Worm (Caenorhabditis elegans) whole organism, early embryonic: ENCODE measurements around the gene T02B11.9.

ENCODE experiments used
- B0310.2 ChIP-seq: sonication (generic microtip); optimal IDR thresholded peaks from 2 replicates; lab custom pipeline; 2016; ENCODE audit warnings: mild to moderate bottlenecking, missing genetic modification characterization, missing compliant biosample characterization
- F13C5.2 ChIP-seq: sonication (generic microtip); optimal IDR thresholded peaks from 2 replicates; lab custom pipeline; 2017; ENCODE audit warnings: mild to moderate bottlenecking, missing genetic modification characterization, inconsistent platforms, missing compliant biosample characterization
- aly-1 ChIP-seq: sonication (generic microtip); optimal IDR thresholded peaks from 2 replicates; lab custom pipeline; 2016; ENCODE audit warnings: missing genetic modification characterization, missing compliant biosample characterization
- ama-1 ChIP-seq: fragments of 150-350 bp; optimal IDR thresholded peaks from 2 replicates; lab custom pipeline; 2014
- ceh-13 ChIP-seq: fragments of 200-800 bp; sonication (Bioruptor generic); optimal IDR thresholded peaks from 2 replicates; lab custom pipeline; 2018; ENCODE audit warnings: mild to moderate bottlenecking, missing genetic modification characterization, missing compliant biosample characterization
- ceh-36 ChIP-seq: sonication (generic microtip); optimal IDR thresholded peaks from 2 replicates; lab custom pipeline; 2016; ENCODE audit warnings: missing genetic modification characterization, inconsistent platforms, missing compliant biosample characterization
- ets-7 ChIP-seq: sonication (generic microtip); optimal IDR thresholded peaks from 2 replicates; lab custom pipeline; 2016; ENCODE audit warnings: missing genotype, missing genetic modification characterization, missing compliant biosample characterization
- flt-1 ChIP-seq: fragments of 200-800 bp; sonication (Bioruptor generic); IDR thresholded peaks from 2 replicates; pipeline ENCODE4 v1.3.6; 2022; ENCODE audit warnings: missing genetic modification characterization, missing compliant biosample characterization
- hmbx-1 ChIP-seq: sonication (generic microtip); optimal IDR thresholded peaks from 2 replicates; lab custom pipeline; 2016; ENCODE audit warnings: mild to moderate bottlenecking, missing genetic modification characterization, missing compliant biosample characterization
- hmg-4 ChIP-seq: fragments of 200-800 bp; sonication (Bioruptor generic); optimal IDR thresholded peaks from 2 replicates; lab custom pipeline; 2018; ENCODE audit warnings: mild to moderate bottlenecking, missing genetic modification characterization, missing compliant biosample characterization
- hnd-1 ChIP-seq: sonication (generic microtip); optimal IDR thresholded peaks from 2 replicates; lab custom pipeline; 2016; ENCODE audit warnings: missing genetic modification characterization, missing compliant biosample characterization
- pes-1 ChIP-seq: fragments of 200-800 bp; sonication (Bioruptor generic); IDR thresholded peaks from 2 replicates; pipeline ENCODE4 v1.3.6; 2022; ENCODE audit warnings: missing genetic modification reagents, missing genetic modification characterization, missing compliant biosample characterization
- scrt-1 ChIP-seq: fragments of 200-800 bp; sonication (Bioruptor generic); IDR thresholded peaks from 2 replicates; pipeline ENCODE4 v1.3.6; 2022; ENCODE audit warnings: missing genetic modification characterization, missing compliant biosample characterization
- sea-1 ChIP-seq: fragments of 200-800 bp; sonication (Bioruptor generic); conservative IDR thresholded peaks from 2 replicates; pipeline ENCODE4 v1.3.6; 2022; ENCODE audit warnings: missing genetic modification characterization, missing compliant biosample characterization
- tbx-11 ChIP-seq: fragments of 200-800 bp; sonication (Bioruptor generic); IDR thresholded peaks from 2 replicates; pipeline ENCODE4 v1.3.6; 2022; ENCODE audit warnings: missing genetic modification characterization, missing compliant biosample characterization
- tbx-37 ChIP-seq: fragments of 200-800 bp; sonication (Bioruptor generic); conservative IDR thresholded peaks from 2 replicates; pipeline ENCODE4 v1.3.6; 2022; ENCODE audit warnings: missing genetic modification reagents, missing genetic modification characterization, missing compliant biosample characterization
- tra-4 ChIP-seq: sonication (generic microtip); optimal IDR thresholded peaks from 2 replicates; lab custom pipeline; 2017; ENCODE audit warnings: missing genetic modification characterization, missing compliant biosample characterization

Gene T02B11.9

ce11 chrV:852184-852583 is 23.9 kb upstream of the T02B11.9 start, which contains the start of gene K09C6.3:
Gene K09C6.3, plus strand, starts transcription at chrV:852484.
- TF ChIP-seq tra-4 (tag; lab: Kevin White, UChicago), result no peak
- TF ChIP-seq ceh-13 (GFP tag; lab: Kevin White, UChicago), result no peak
- TF ChIP-seq F13C5.2, result no peak
- no peak for TF ChIP-seq sea-1 (GFP tag; lab: Robert Waterston, UW)
- no peak for TF ChIP-seq hmbx-1
- TF ChIP-seq hmg-4, result no peak
- no peak for TF ChIP-seq ets-7 (tag; lab: Kevin White, UChicago)

- TF ChIP-seq pes-1 (GFP tag; lab: Robert Waterston, UW) (no peak), F13C5.2 (no peak), scrt-1 (no peak), ceh-13 (GFP tag; lab: Kevin White, UChicago) (no peak), hnd-1 (tag; lab: Kevin White, UChicago) (no peak), ama-1 (lab: Kevin White, UChicago) (no peak), aly-1 (no peak), ceh-36 (tag; lab: Kevin White, UChicago) (no peak)
Measured at ce11 chrV:854966-855365, 21.1 kb upstream of the T02B11.9 start, which contains the start of gene K09C6.9. Gene K09C6.9, minus strand, starts transcription at chrV:855066.

- no peak for TF ChIP-seq ceh-13 (GFP tag; lab: Kevin White, UChicago)
- TF ChIP-seq hmbx-1, result no peak
- no peak for TF ChIP-seq F13C5.2
- no peak for TF ChIP-seq flt-1 (GFP tag; lab: Robert Waterston, UW)
- no peak for TF ChIP-seq ceh-36 (tag; lab: Kevin White, UChicago)
- TF ChIP-seq aly-1, result no peak
- TF ChIP-seq ets-7 (tag; lab: Kevin White, UChicago), result no peak
- no peak for TF ChIP-seq hmg-4
- TF ChIP-seq B0310.2 (tag; lab: Kevin White, UChicago), result no peak
- no peak for TF ChIP-seq tbx-37 (GFP tag; lab: Robert Waterston, UW)
- TF ChIP-seq tra-4 (tag; lab: Kevin White, UChicago), result no peak
- no peak for TF ChIP-seq hnd-1 (tag; lab: Kevin White, UChicago)
- TF ChIP-seq sea-1 (GFP tag; lab: Robert Waterston, UW), result no peak
- TF ChIP-seq pes-1 (GFP tag; lab: Robert Waterston, UW), result no peak
- TF ChIP-seq scrt-1, result no peak
- TF ChIP-seq tbx-11 (GFP tag; lab: Robert Waterston, UW), result no peak
Measured at ce11 chrV:856549-856948, 19.5 kb upstream of the T02B11.9 start, which contains the start of gene K09C6.2. Gene K09C6.2, plus strand, starts transcription at chrV:856849.

- TF ChIP-seq B0310.2 (tag; lab: Kevin White, UChicago) (no peak), flt-1 (GFP tag; lab: Robert Waterston, UW) (peak; percentile 44; the same call in 1 of the 2 replicates), ama-1 (lab: Kevin White, UChicago) (no peak), F13C5.2 (no peak), pes-1 (GFP tag; lab: Robert Waterston, UW) (peak; percentile 62), sea-1 (GFP tag; lab: Robert Waterston, UW) (no peak), tbx-11 (GFP tag; lab: Robert Waterston, UW) (no peak), hmg-4 (no peak), ets-7 (tag; lab: Kevin White, UChicago) (no peak), aly-1 (no peak), ceh-36 (tag; lab: Kevin White, UChicago) (no peak), hmbx-1 (no peak), scrt-1 (no peak)
Measured at ce11 chrV:858841-859456, 17.1 kb upstream of the T02B11.9 start.

ce11 chrV:866729-867128 is 9.3 kb upstream of the T02B11.9 start, which contains the start of gene T02B11.3:
Gene T02B11.3, minus strand, starts transcription at chrV:866829.
- no peak for TF ChIP-seq hmbx-1
- no peak for TF ChIP-seq hnd-1 (tag; lab: Kevin White, UChicago)
- no peak for TF ChIP-seq ets-7 (tag; lab: Kevin White, UChicago)
- no peak for TF ChIP-seq scrt-1
- no peak for TF ChIP-seq tbx-37 (GFP tag; lab: Robert Waterston, UW)
- TF ChIP-seq aly-1, result no peak
- TF ChIP-seq pes-1 (GFP tag; lab: Robert Waterston, UW), result no peak
- TF ChIP-seq F13C5.2, result no peak
- TF ChIP-seq flt-1 (GFP tag; lab: Robert Waterston, UW), result no peak
- TF ChIP-seq ceh-36 (tag; lab: Kevin White, UChicago), result no peak
- TF ChIP-seq hmg-4, result no peak
- TF ChIP-seq sea-1 (GFP tag; lab: Robert Waterston, UW), result no peak
- no peak for TF ChIP-seq ceh-13 (GFP tag; lab: Kevin White, UChicago)
- no peak for TF ChIP-seq ama-1 (lab: Kevin White, UChicago)
- TF ChIP-seq B0310.2 (tag; lab: Kevin White, UChicago), result no peak
- no peak for TF ChIP-seq tbx-11 (GFP tag; lab: Robert Waterston, UW)
- TF ChIP-seq tra-4 (tag; lab: Kevin White, UChicago), result no peak

ce11 chrV:871029-871428 is 5.0 kb upstream of the T02B11.9 start, which contains the start of gene T02B11.4:
Gene T02B11.4, minus strand, starts transcription at chrV:871129.
- TF ChIP-seq hmg-4, result no peak
- no peak for TF ChIP-seq ceh-13 (GFP tag; lab: Kevin White, UChicago)
- TF ChIP-seq B0310.2 (tag; lab: Kevin White, UChicago), result no peak
- TF ChIP-seq ama-1 (lab: Kevin White, UChicago), result no peak
- TF ChIP-seq pes-1 (GFP tag; lab: Robert Waterston, UW), result no peak

- TF ChIP-seq hnd-1 (tag; lab: Kevin White, UChicago) (no peak), aly-1 (no peak), hmbx-1 (no peak), tbx-11 (GFP tag; lab: Robert Waterston, UW) (no peak), ama-1 (lab: Kevin White, UChicago) (no peak), ceh-36 (tag; lab: Kevin White, UChicago) (no peak), flt-1 (GFP tag; lab: Robert Waterston, UW) (no peak), F13C5.2 (no peak), hmg-4 (no peak), ets-7 (tag; lab: Kevin White, UChicago) (no peak), sea-1 (GFP tag; lab: Robert Waterston, UW) (no peak), pes-1 (GFP tag; lab: Robert Waterston, UW) (no peak)
Measured at ce11 chrV:878567-878966, 2.5 kb downstream of the T02B11.9 start, which contains the start of gene T02B11.8. Gene T02B11.8, minus strand, starts transcription at chrV:878667.
